Worm (Caenorhabditis elegans) whole organism, L4/young adult: ENCODE measurements around the gene rars-2.

ENCODE experiments used
- W03F9.2 ChIP-seq: fragments of 150-350 bp; optimal IDR thresholded peaks from 2 replicates; lab custom pipeline; 2014; ENCODE audit warnings: missing biosample characterization, missing genetic modification characterization
- dao-5 ChIP-seq: sonication (generic microtip); optimal IDR thresholded peaks from 2 replicates; lab custom pipeline; 2016; ENCODE audit warnings: missing genotype, missing genetic modification characterization, moderate library complexity, missing compliant biosample characterization
- him-1 ChIP-seq: sonication (generic microtip); optimal IDR thresholded peaks from 2 replicates; lab custom pipeline; 2016; ENCODE audit warnings: missing genotype, missing genetic modification reagents, missing genetic modification characterization, missing compliant biosample characterization

rars-2 gene

ce11 chrII:6125259-6125658 is at the start of gene rars-2:
Gene rars-2, plus strand, starts transcription at chrII:6125559.
- TF ChIP-seq dao-5 (tag; lab: Kevin White, UChicago): no peak

ce11 chrII:6077604-6078003 is 47.8 kb upstream of the rars-2 start, which contains the start of gene H12I13.6:
Gene H12I13.6, plus strand, starts transcription at chrII:6077904.
- TF ChIP-seq him-1 (no peak), dao-5 (tag; lab: Kevin White, UChicago) (no peak), W03F9.2 (no peak)

ce11 chrII:6080743-6081142 is 44.6 kb upstream of the rars-2 start, which contains the start of gene fbf-1:
Gene fbf-1, minus strand, starts transcription at chrII:6080843.
- no peak for TF ChIP-seq W03F9.2
- no peak for TF ChIP-seq dao-5 (tag; lab: Kevin White, UChicago)
- TF ChIP-seq him-1: no peak

ce11 chrII:6082620-6083019 is 42.7 kb upstream of the rars-2 start, which contains the start of gene F21H12.3:
Gene F21H12.3, plus strand, starts transcription at chrII:6082920.
- TF ChIP-seq dao-5 (tag; lab: Kevin White, UChicago) (no peak), W03F9.2 (no peak), him-1 (no peak)

ce11 chrII:6091380-6091779 is 34.0 kb upstream of the rars-2 start, which contains the start of the genes fbf-2 and nspg-3:
Gene fbf-2, minus strand, starts transcription at chrII:6091480.
Gene nspg-3, plus strand, starts transcription at chrII:6091767.
- TF ChIP-seq W03F9.2: no peak
- TF ChIP-seq him-1: no peak
- TF ChIP-seq dao-5 (tag; lab: Kevin White, UChicago): no peak

- TF ChIP-seq W03F9.2 (no peak), dao-5 (tag; lab: Kevin White, UChicago) (no peak), him-1 (no peak)
Measured at ce11 chrII:6097441-6097840, 27.9 kb upstream of the rars-2 start, which contains the start of the genes tpp-2 and rbbp-5. Gene tpp-2, minus strand, starts transcription at chrII:6097597. Gene rbbp-5, plus strand, starts transcription at chrII:6097830.

- TF ChIP-seq dao-5 (tag; lab: Kevin White, UChicago) (no peak), W03F9.2 (no peak), him-1 (no peak)
Measured at ce11 chrII:6099500-6099899, 25.9 kb upstream of the rars-2 start, which contains the start of gene rgs-3. Gene rgs-3, plus strand, starts transcription at chrII:6099800.

ce11 chrII:6101475-6101874 is 23.9 kb upstream of the rars-2 start:
- TF ChIP-seq him-1: no peak
- no peak for TF ChIP-seq dao-5 (tag; lab: Kevin White, UChicago)

- TF ChIP-seq dao-5 (tag; lab: Kevin White, UChicago) (no peak), him-1 (no peak), W03F9.2 (no peak)
Measured at ce11 chrII:6103986-6104385, 21.4 kb upstream of the rars-2 start.

- TF ChIP-seq W03F9.2 (no peak), him-1 (no peak), dao-5 (tag; lab: Kevin White, UChicago) (no peak)
Measured at ce11 chrII:6107773-6108172, 17.6 kb upstream of the rars-2 start.

- no peak for TF ChIP-seq W03F9.2
- no peak for TF ChIP-seq dao-5 (tag; lab: Kevin White, UChicago)
- no peak for TF ChIP-seq him-1
Measured at ce11 chrII:6109989-6110388, 15.4 kb upstream of the rars-2 start.

ce11 chrII:6113187-6113586 is 12.2 kb upstream of the rars-2 start, which contains the start of gene heri-1:
Gene heri-1, minus strand, starts transcription at chrII:6113194.
- no peak for TF ChIP-seq dao-5 (tag; lab: Kevin White, UChicago)
- no peak for TF ChIP-seq W03F9.2
- TF ChIP-seq him-1: no peak

- TF ChIP-seq dao-5 (tag; lab: Kevin White, UChicago): no peak
- TF ChIP-seq W03F9.2: no peak
- no peak for TF ChIP-seq him-1
Measured at ce11 chrII:6113842-6114441, 11.4 kb upstream of the rars-2 start.

ce11 chrII:6115283-6115682 is 10.1 kb upstream of the rars-2 start:
- TF ChIP-seq dao-5 (tag; lab: Kevin White, UChicago): no peak
- TF ChIP-seq W03F9.2: no peak
- no peak for TF ChIP-seq him-1

ce11 chrII:6116701-6117100 is 8.7 kb upstream of the rars-2 start:
- no peak for TF ChIP-seq dao-5 (tag; lab: Kevin White, UChicago)
- TF ChIP-seq him-1: no peak
- no peak for TF ChIP-seq W03F9.2

- no peak for TF ChIP-seq dao-5 (tag; lab: Kevin White, UChicago)
- TF ChIP-seq him-1: no peak
- no peak for TF ChIP-seq W03F9.2
Measured at ce11 chrII:6118163-6118562, 7.2 kb upstream of the rars-2 start, which contains the start of gene C29H12.6. Gene C29H12.6, minus strand, starts transcription at chrII:6118263.
